Fruit fly (Drosophila melanogaster) whole organism, pupa: ENCODE measurements around the gene Pde11.

Source experiments
- CG10348 ChIP-seq: fragments of 200-800 bp; sonication (Bioruptor generic); IDR thresholded peaks from 2 replicates; pipeline ENCODE4 v1.3.6; 2022; ENCODE audit warnings: missing biosample characterization, missing genetic modification characterization
- CG12605 ChIP-seq: fragments of 200-800 bp; sonication (Bioruptor generic); IDR thresholded peaks from 2 replicates; pipeline ENCODE4 v1.3.6; 2022; ENCODE audit warnings: missing biosample characterization, missing genetic modification characterization
- CG13204 ChIP-seq: fragments of 200-800 bp; sonication (Bioruptor generic); optimal IDR thresholded peaks from 2 replicates; lab custom pipeline; 2018; ENCODE audit warnings: missing biosample characterization, mild to moderate bottlenecking, missing genetic modification characterization, moderate library complexity
- CG14655 ChIP-seq: fragments of 200-800 bp; sonication (Bioruptor generic); optimal IDR thresholded peaks from 3 replicates; lab custom pipeline; 2017; ENCODE audit warnings: mild to moderate bottlenecking, missing biosample characterization, missing genetic modification reagents, missing genetic modification characterization
- CG15710 ChIP-seq: fragments of 200-800 bp; sonication (Bioruptor generic); optimal IDR thresholded peaks from 2 replicates; lab custom pipeline; 2018; ENCODE audit warnings: missing biosample characterization, mild to moderate bottlenecking, missing genetic modification characterization, moderate library complexity
- CG17806 ChIP-seq: fragments of 200-800 bp; sonication (Bioruptor generic); optimal IDR thresholded peaks from 2 replicates; lab custom pipeline; 2018; ENCODE audit warnings: missing biosample characterization, mild to moderate bottlenecking, missing genetic modification characterization, moderate library complexity
- CG32121 ChIP-seq: fragments of 200-800 bp; sonication (Bioruptor generic); IDR thresholded peaks from 2 replicates; pipeline ENCODE4 v1.3.6; 2022; ENCODE audit warnings: missing biosample characterization, missing genetic modification characterization
- CG34367 ChIP-seq: fragments of 200-800 bp; sonication (Bioruptor generic); optimal IDR thresholded peaks from 2 replicates; lab custom pipeline; 2018; ENCODE audit warnings: missing biosample characterization, mild to moderate bottlenecking, missing genetic modification characterization
- CG4496 ChIP-seq: fragments of 200-800 bp; sonication (Bioruptor generic); IDR thresholded peaks from 3 replicates; pipeline ENCODE4 v1.3.6; 2022; ENCODE audit warnings: missing biosample characterization, missing genetic modification characterization
- CG8159 ChIP-seq: fragments of 200-800 bp; sonication (Bioruptor generic); optimal IDR thresholded peaks from 3 replicates; lab custom pipeline; 2018; ENCODE audit warnings: missing biosample characterization, mild to moderate bottlenecking, missing genetic modification characterization, moderate library complexity
- CG8301 ChIP-seq: fragments of 200-800 bp; sonication (Bioruptor generic); optimal IDR thresholded peaks from 2 replicates; lab custom pipeline; 2018; ENCODE audit warnings: missing biosample characterization, mild to moderate bottlenecking, missing genetic modification characterization
- CG9948 ChIP-seq: fragments of 200-800 bp; sonication (Bioruptor generic); optimal IDR thresholded peaks from 2 replicates; lab custom pipeline; 2018; ENCODE audit warnings: missing biosample characterization, mild to moderate bottlenecking, missing genetic modification characterization, moderate library complexity
- D1 ChIP-seq: fragments of 200-800 bp; sonication (Bioruptor generic); optimal IDR thresholded peaks from 2 replicates; lab custom pipeline; 2018; ENCODE audit warnings: missing biosample characterization, mild to moderate bottlenecking, missing genetic modification characterization, moderate library complexity
- EcR ChIP-seq: fragments of 200-800 bp; sonication (Bioruptor generic); optimal IDR thresholded peaks from 3 replicates; lab custom pipeline; 2019; ENCODE audit warnings: missing biosample characterization, missing genetic modification characterization, mild to moderate bottlenecking, moderate library complexity, missing genetic modification reagents
- Ets98B ChIP-seq: fragments of 200-800 bp; sonication (Bioruptor generic); IDR thresholded peaks from 2 replicates; pipeline ENCODE4 v1.3.6; 2022; ENCODE audit warnings: missing biosample characterization, missing genetic modification characterization
- Pif1A ChIP-seq: fragments of 200-800 bp; sonication (Bioruptor generic); optimal IDR thresholded peaks from 3 replicates; lab custom pipeline; 2016; ENCODE audit warnings: missing biosample characterization, missing genetic modification characterization
- Pif1B ChIP-seq: fragments of 200-800 bp; sonication (Bioruptor generic); optimal IDR thresholded peaks from 3 replicates; lab custom pipeline; 2016; ENCODE audit warnings: missing biosample characterization, missing genetic modification characterization
- Snoo ChIP-seq: fragments of 200-800 bp; sonication (Bioruptor generic); optimal IDR thresholded peaks from 3 replicates; lab custom pipeline; 2017; ENCODE audit warnings: missing biosample characterization, mild to moderate bottlenecking, missing genetic modification characterization, inconsistent platforms
- fd96Ca ChIP-seq: fragments of 200-800 bp; sonication (Bioruptor generic); IDR thresholded peaks from 3 replicates; pipeline ENCODE4 v1.3.6; 2022; ENCODE audit warnings: missing biosample characterization, missing genetic modification characterization
- gl ChIP-seq: fragments of 200-800 bp; sonication (Bioruptor generic); optimal IDR thresholded peaks from 2 replicates; lab custom pipeline; 2018; ENCODE audit warnings: missing biosample characterization, mild to moderate bottlenecking, missing genetic modification characterization
- rn ChIP-seq: fragments of 200-800 bp; sonication (Bioruptor generic); IDR thresholded peaks from 2 replicates; pipeline ENCODE4 v1.3.6; 2022; ENCODE audit warnings: missing biosample characterization, missing genetic modification characterization

The Pde11 gene

dm6 chr2L:18599152-18599551, 9.0 kb upstream of the Pde11 start:
- no peak for TF ChIP-seq CG34367 (tag; lab: Kevin White, UChicago)
- no peak for TF ChIP-seq Snoo (tag; lab: Kevin White, UChicago)
- TF ChIP-seq fd96Ca (GFP tag; lab: Robert Waterston, UW), result no peak
- no peak for TF ChIP-seq D1 (tag; lab: Kevin White, UChicago)
- no peak for TF ChIP-seq Ets98B (GFP tag; lab: Robert Waterston, UW)
- no peak for TF ChIP-seq Pif1A (GFP tag; lab: Kevin White, UChicago)
- TF ChIP-seq CG13204, result no peak
- no peak for TF ChIP-seq Pif1B (GFP tag; lab: Kevin White, UChicago)
- no peak for TF ChIP-seq CG8301 (tag; lab: Kevin White, UChicago)
- no peak for TF ChIP-seq CG10348 (GFP tag; lab: Robert Waterston, UW)
- no peak for TF ChIP-seq CG32121 (GFP tag; lab: Robert Waterston, UW)
- no peak for TF ChIP-seq CG8159 (tag; lab: Kevin White, UChicago)

dm6 chr2L:18598150-18598723, 8.1 kb upstream of the Pde11 start:
- no peak for TF ChIP-seq rn (GFP tag; lab: Robert Waterston, UW)
- TF ChIP-seq Pif1B (GFP tag; lab: Kevin White, UChicago), result no peak
- TF ChIP-seq CG4496 (GFP tag; lab: Robert Waterston, UW), result no peak
- TF ChIP-seq CG32121 (GFP tag; lab: Robert Waterston, UW), result no peak
- no peak for TF ChIP-seq EcR (GFP tag; lab: Kevin White, UChicago)
- no peak for TF ChIP-seq CG8159 (tag; lab: Kevin White, UChicago)
- no peak for TF ChIP-seq CG34367 (tag; lab: Kevin White, UChicago)
- no peak for TF ChIP-seq CG13204
- no peak for TF ChIP-seq gl (tag; lab: Kevin White, UChicago)
- no peak for TF ChIP-seq CG14655 (GFP tag; lab: Kevin White, UChicago)
- TF ChIP-seq CG10348 (GFP tag; lab: Robert Waterston, UW), result no peak
- no peak for TF ChIP-seq Pif1A (GFP tag; lab: Kevin White, UChicago)
- no peak for TF ChIP-seq CG12605 (GFP tag; lab: Robert Waterston, UW)
- TF ChIP-seq D1 (tag; lab: Kevin White, UChicago), result no peak
- no peak for TF ChIP-seq CG17806 (tag; lab: Kevin White, UChicago)
- no peak for TF ChIP-seq Snoo (tag; lab: Kevin White, UChicago)
- TF ChIP-seq Ets98B (GFP tag; lab: Robert Waterston, UW), result no peak

- TF ChIP-seq CG8159 (tag; lab: Kevin White, UChicago), result no peak
- TF ChIP-seq CG12605 (GFP tag; lab: Robert Waterston, UW), result no peak
- no peak for TF ChIP-seq CG4496 (GFP tag; lab: Robert Waterston, UW)
- no peak for TF ChIP-seq Pif1A (GFP tag; lab: Kevin White, UChicago)
- TF ChIP-seq rn (GFP tag; lab: Robert Waterston, UW), result no peak
These were observed 6.8 kb upstream of the Pde11 start, which contains the start of gene amos for dm6 chr2L:18596871-18597338. TSS of gene amos (minus strand) at chr2L:18596921.

- no peak for TF ChIP-seq Snoo (tag; lab: Kevin White, UChicago)
These were observed 758 bp upstream of the Pde11 start for dm6 chr2L:18590942-18591257.

- no peak for TF ChIP-seq CG17806 (tag; lab: Kevin White, UChicago)
- no peak for TF ChIP-seq CG8301 (tag; lab: Kevin White, UChicago)
- no peak for TF ChIP-seq fd96Ca (GFP tag; lab: Robert Waterston, UW)
- no peak for TF ChIP-seq Pif1A (GFP tag; lab: Kevin White, UChicago)
- TF ChIP-seq EcR (GFP tag; lab: Kevin White, UChicago), result no peak
- no peak for TF ChIP-seq CG32121 (GFP tag; lab: Robert Waterston, UW)
- TF ChIP-seq gl (tag; lab: Kevin White, UChicago), result no peak
- no peak for TF ChIP-seq CG14655 (GFP tag; lab: Kevin White, UChicago)
- no peak for TF ChIP-seq CG10348 (GFP tag; lab: Robert Waterston, UW)
- TF ChIP-seq CG13204, result no peak
- no peak for TF ChIP-seq CG12605 (GFP tag; lab: Robert Waterston, UW)
- TF ChIP-seq rn (GFP tag; lab: Robert Waterston, UW), result no peak
- TF ChIP-seq CG15710 (tag; lab: Kevin White, UChicago), result no peak
- no peak for TF ChIP-seq CG4496 (GFP tag; lab: Robert Waterston, UW)
- no peak for TF ChIP-seq D1 (tag; lab: Kevin White, UChicago)
- TF ChIP-seq Pif1B (GFP tag; lab: Kevin White, UChicago), result no peak
- TF ChIP-seq Snoo (tag; lab: Kevin White, UChicago), result no peak
- TF ChIP-seq CG34367 (tag; lab: Kevin White, UChicago), result no peak
- TF ChIP-seq CG9948 (tag; lab: Kevin White, UChicago), result no peak
- no peak for TF ChIP-seq CG8159 (tag; lab: Kevin White, UChicago)
These were observed 5.5 kb downstream of the Pde11 start for dm6 chr2L:18584617-18585016.

dm6 chr2L:18576250-18576649, 13.9 kb downstream of the Pde11 start:
- TF ChIP-seq CG34367 (tag; lab: Kevin White, UChicago) (no peak), CG14655 (GFP tag; lab: Kevin White, UChicago) (no peak), rn (GFP tag; lab: Robert Waterston, UW) (no peak), Snoo (tag; lab: Kevin White, UChicago) (no peak), Ets98B (GFP tag; lab: Robert Waterston, UW) (no peak), EcR (GFP tag; lab: Kevin White, UChicago) (no peak), CG10348 (GFP tag; lab: Robert Waterston, UW) (no peak), Pif1B (GFP tag; lab: Kevin White, UChicago) (no peak)
